Fruit fly (Drosophila melanogaster) whole organism, embryonic: Measurements from ENCODE around the gene CG11382.

Source experiments
- ATbp ChIP-seq: fragments of 200-800 bp; sonication (Bioruptor generic); optimal IDR thresholded peaks from 2 replicates; lab custom pipeline; 2017; ENCODE audit warnings: missing biosample characterization, mild to moderate bottlenecking, missing genetic modification characterization, missing genetic modification reagents
- B-H1 ChIP-seq: fragments of 200-800 bp; sonication (Bioruptor generic); IDR thresholded peaks from 3 replicates; pipeline ENCODE4 v1.3.6; 2022; ENCODE audit warnings: missing biosample characterization, missing genetic modification characterization
- CG10366 ChIP-seq: fragments of 200-800 bp; sonication (Bioruptor generic); IDR thresholded peaks from 2 replicates; pipeline ENCODE4 v1.3.6; 2022; ENCODE audit warnings: missing biosample characterization, missing genetic modification characterization
- CG10979 ChIP-seq: fragments of 200-800 bp; sonication (Bioruptor generic); optimal IDR thresholded peaks from 2 replicates; lab custom pipeline; 2018; ENCODE audit warnings: missing biosample characterization, mild to moderate bottlenecking, missing genetic modification characterization, moderate library complexity
- CG12391 ChIP-seq: fragments of 200-800 bp; sonication (Bioruptor generic); optimal IDR thresholded peaks from 3 replicates; lab custom pipeline; 2018; ENCODE audit warnings: missing biosample characterization, mild to moderate bottlenecking, missing genetic modification characterization, moderate library complexity
- CG12769 ChIP-seq: fragments of 200-800 bp; sonication (Bioruptor generic); optimal IDR thresholded peaks from 2 replicates; lab custom pipeline; 2019; ENCODE audit warnings: missing biosample characterization, mild to moderate bottlenecking, missing genetic modification characterization, moderate library complexity
- CG13123 ChIP-seq: fragments of 200-800 bp; sonication (Bioruptor generic); optimal IDR thresholded peaks from 2 replicates; lab custom pipeline; 2016; ENCODE audit warnings: missing biosample characterization, missing genetic modification characterization
- CG14965 ChIP-seq: fragments of 200-800 bp; sonication (Bioruptor generic); optimal IDR thresholded peaks from 2 replicates; lab custom pipeline; 2016; ENCODE audit warnings: missing biosample characterization, missing genetic modification characterization, borderline replicate concordance
- CG15601 ChIP-seq: fragments of 200-800 bp; sonication (Bioruptor generic); optimal IDR thresholded peaks from 3 replicates; lab custom pipeline; 2019; ENCODE audit warnings: missing biosample characterization, mild to moderate bottlenecking, missing genetic modification characterization, moderate library complexity
- CG1602 ChIP-seq: fragments of 200-800 bp; sonication (Bioruptor generic); optimal IDR thresholded peaks from 3 replicates; lab custom pipeline; 2016; ENCODE audit warnings: missing biosample characterization, missing genetic modification characterization
- CG17186 ChIP-seq: fragments of 200-800 bp; sonication (Bioruptor generic); optimal IDR thresholded peaks from 3 replicates; lab custom pipeline; 2017; ENCODE audit warnings: missing biosample characterization, missing genetic modification reagents, missing genetic modification characterization
- CG17385 ChIP-seq: fragments of 200-800 bp; sonication (Bioruptor generic); optimal IDR thresholded peaks from 3 replicates; lab custom pipeline; 2018; ENCODE audit warnings: missing biosample characterization, mild to moderate bottlenecking, missing genetic modification characterization
- CG2199 ChIP-seq: fragments of 200-800 bp; sonication (Bioruptor generic); IDR thresholded peaks from 3 replicates; pipeline ENCODE4 v1.3.6; 2022; ENCODE audit warnings: missing biosample characterization, missing genetic modification characterization
- CG3281 ChIP-seq: fragments of 200-800 bp; sonication (Bioruptor generic); optimal IDR thresholded peaks from 3 replicates; lab custom pipeline; 2017; ENCODE audit warnings: missing biosample characterization, mild to moderate bottlenecking, missing genetic modification characterization
- CG4617 ChIP-seq: fragments of 200-800 bp; sonication (Bioruptor generic); optimal IDR thresholded peaks from 3 replicates; lab custom pipeline; 2016; ENCODE audit warnings: missing biosample characterization, missing genetic modification characterization, borderline replicate concordance
- CG7928 ChIP-seq: fragments of 200-800 bp; sonication (Bioruptor generic); optimal IDR thresholded peaks from 2 replicates; lab custom pipeline; 2017; ENCODE audit warnings: missing biosample characterization, mild to moderate bottlenecking, missing genetic modification characterization
- CG9437 ChIP-seq: fragments of 200-800 bp; sonication (Bioruptor generic); optimal IDR thresholded peaks from 2 replicates; lab custom pipeline; 2018; ENCODE audit warnings: missing biosample characterization, mild to moderate bottlenecking, missing genetic modification characterization
- CG9876 ChIP-seq: fragments of 200-800 bp; sonication (Bioruptor generic); optimal IDR thresholded peaks from 2 replicates; lab custom pipeline; 2016; ENCODE audit warnings: missing biosample characterization, missing genetic modification characterization
- D ChIP-seq, 2 experiments: fragments of 200-800 bp in 1 of 2; fragments of >200 bp in 1 of 2; sonication (Bioruptor generic) in 1 of 2; optimal IDR thresholded peaks; 2 replicates in 1 of 2; 3 replicates in 1 of 2; lab custom pipeline; 2017; ENCODE audit warnings: mild to moderate bottlenecking in 1 of 2, missing biosample characterization in 1 of 2, missing genetic modification characterization in 1 of 2, missing genetic modification reagents in 1 of 2
- Dek ChIP-seq: fragments of 200-800 bp; sonication (Bioruptor generic); optimal IDR thresholded peaks from 3 replicates; lab custom pipeline; 2019; ENCODE audit warnings: missing biosample characterization, mild to moderate bottlenecking, missing genetic modification characterization, moderate library complexity
- Dll ChIP-seq: fragments of 200-800 bp; sonication (Bioruptor generic); IDR thresholded peaks from 4 replicates; pipeline ENCODE4 v1.3.6; 2022; ENCODE audit warnings: missing biosample characterization, missing genetic modification characterization; ENCODE audit not compliant: partially characterized antibody
- Fer1 ChIP-seq: fragments of 200-800 bp; sonication (Bioruptor generic); optimal IDR thresholded peaks from 2 replicates; lab custom pipeline; 2017; ENCODE audit warnings: missing biosample characterization, mild to moderate bottlenecking, missing genetic modification characterization
- GATAe ChIP-seq: fragments of 200-800 bp; sonication (Bioruptor generic); conservative IDR thresholded peaks from 2 replicates; pipeline ENCODE4 v1.3.6; 2022; ENCODE audit warnings: missing biosample characterization, missing genetic modification characterization
- Gsc ChIP-seq: fragments of 200-800 bp; sonication (Bioruptor generic); IDR thresholded peaks from 2 replicates; pipeline ENCODE4 v1.3.6; 2022; ENCODE audit warnings: missing biosample characterization, missing genetic modification characterization
- Hmr ChIP-seq: fragments of 200-800 bp; sonication (Bioruptor generic); optimal IDR thresholded peaks from 3 replicates; lab custom pipeline; 2017; ENCODE audit warnings: mild to moderate bottlenecking, missing biosample characterization, missing genetic modification reagents, missing genetic modification characterization
- Rx ChIP-seq: fragments of 200-800 bp; sonication (Bioruptor generic); IDR thresholded peaks from 2 replicates; pipeline ENCODE4 v1.3.6; 2022; ENCODE audit warnings: missing biosample characterization, missing genetic modification characterization
- Sin3A ChIP-seq: fragments of >200 bp; optimal IDR thresholded peaks from 2 replicates; lab custom pipeline; 2018
- Stat92E ChIP-seq, 3 experiments: fragments of >200 bp in 2 of 3; fragments of 200-800 bp in 1 of 3; sonication (Bioruptor generic) in 1 of 3; optimal IDR thresholded peaks; 2 replicates each; lab custom pipeline; 2017 to 2019; ENCODE audit warnings: missing biosample characterization in 3 of 3, missing genetic modification characterization in 3 of 3, mild to moderate bottlenecking in 1 of 3, moderate library complexity in 1 of 3
- TFAM ChIP-seq: fragments of 200-800 bp; sonication (Bioruptor generic); optimal IDR thresholded peaks from 2 replicates; lab custom pipeline; 2017; ENCODE audit warnings: missing biosample characterization, missing genetic modification characterization, inconsistent platforms
- bcd ChIP-seq: fragments of 200-800 bp; sonication (Bioruptor generic); optimal IDR thresholded peaks from 2 replicates; lab custom pipeline; 2017; ENCODE audit warnings: missing biosample characterization, mild to moderate bottlenecking, missing genetic modification characterization
- chif ChIP-seq, 2 experiments: fragments of 200-800 bp; sonication (Bioruptor generic); optimal IDR thresholded peaks; 3 replicates each; lab custom pipeline; 2016; ENCODE audit warnings: missing biosample characterization in 2 of 2, missing genetic modification characterization in 2 of 2
- chinmo ChIP-seq: fragments of 200-800 bp; sonication (Bioruptor generic); IDR thresholded peaks from 4 replicates; pipeline ENCODE4 v1.3.6; 2022; ENCODE audit warnings: missing biosample characterization, missing genetic modification characterization; ENCODE audit not compliant: partially characterized antibody
- dmrt11E ChIP-seq: fragments of 200-800 bp; sonication (Bioruptor generic); optimal IDR thresholded peaks from 3 replicates; lab custom pipeline; 2018; ENCODE audit warnings: missing biosample characterization, mild to moderate bottlenecking, missing genetic modification characterization, moderate library complexity
- gcm ChIP-seq: fragments of 200-800 bp; sonication (Bioruptor generic); optimal IDR thresholded peaks from 2 replicates; lab custom pipeline; 2019; ENCODE audit warnings: missing biosample characterization, mild to moderate bottlenecking, missing genetic modification characterization, moderate library complexity
- gcm2 ChIP-seq: fragments of 200-800 bp; sonication (Bioruptor generic); optimal IDR thresholded peaks from 2 replicates; lab custom pipeline; 2016; ENCODE audit warnings: missing biosample characterization, missing genetic modification characterization
- grau ChIP-seq: fragments of 200-800 bp; optimal IDR thresholded peaks from 3 replicates; lab custom pipeline; 2019; ENCODE audit warnings: missing biosample characterization, mild to moderate bottlenecking, missing genetic modification characterization, moderate library complexity
- h ChIP-seq: fragments of >200 bp; optimal IDR thresholded peaks from 2 replicates; lab custom pipeline; 2017
- ind ChIP-seq: fragments of 200-800 bp; sonication (Bioruptor generic); optimal IDR thresholded peaks from 3 replicates; lab custom pipeline; 2016; ENCODE audit warnings: missing biosample characterization, missing genetic modification characterization
- insv ChIP-seq, 2 experiments: fragments of 200-800 bp; sonication (Bioruptor generic); optimal IDR thresholded peaks; 3 replicates each; lab custom pipeline; 2016 to 2018; ENCODE audit warnings: missing biosample characterization in 2 of 2, missing genetic modification characterization in 2 of 2
- lov ChIP-seq, 2 experiments: fragments of 200-800 bp in 1 of 2; fragments of >200 bp in 1 of 2; sonication (Bioruptor generic) in 1 of 2; IDR thresholded peaks in 1 of 2; optimal IDR thresholded peaks in 1 of 2; 2 replicates in 1 of 2; 3 replicates in 1 of 2; pipeline versions ENCODE4 v1.3.6 to Lab custom; 2017 to 2022; ENCODE audit warnings: missing biosample characterization in 1 of 2, missing genetic modification characterization in 1 of 2
- maf-S ChIP-seq: fragments of 200-800 bp; sonication (Bioruptor generic); optimal IDR thresholded peaks from 2 replicates; lab custom pipeline; 2016; ENCODE audit warnings: missing biosample characterization, missing genetic modification characterization
- otp ChIP-seq: fragments of 200-800 bp; sonication (Bioruptor generic); IDR thresholded peaks from 3 replicates; pipeline ENCODE4, ENCODE4 v1.3.6; 2022; ENCODE audit warnings: missing biosample characterization, missing genetic modification characterization
- psq ChIP-seq: fragments of 200-800 bp; sonication (Bioruptor generic); optimal IDR thresholded peaks from 2 replicates; lab custom pipeline; 2017; ENCODE audit warnings: missing biosample characterization, missing genetic modification characterization
- sc ChIP-seq, 3 experiments: fragments of >200 bp in 2 of 3; fragments of 200-800 bp in 1 of 3; sonication (Bioruptor generic) in 1 of 3; optimal IDR thresholded peaks; 2 replicates in 2 of 3; 3 replicates in 1 of 3; lab custom pipeline; 2017; ENCODE audit warnings: mild to moderate bottlenecking in 1 of 3, missing biosample characterization in 1 of 3, missing genetic modification characterization in 1 of 3, missing genetic modification reagents in 1 of 3
- sug ChIP-seq: fragments of 200-800 bp; optimal IDR thresholded peaks from 2 replicates; lab custom pipeline; 2019; ENCODE audit warnings: missing biosample characterization, mild to moderate bottlenecking, missing genetic modification characterization, moderate library complexity
- tgo ChIP-seq: fragments of 200-800 bp; sonication (Bioruptor generic); IDR thresholded peaks from 3 replicates; pipeline ENCODE4 v1.3.6; 2022; ENCODE audit warnings: missing biosample characterization, missing genetic modification characterization
- trem ChIP-seq: fragments of 200-800 bp; optimal IDR thresholded peaks from 3 replicates; lab custom pipeline; 2019; ENCODE audit warnings: missing biosample characterization, mild to moderate bottlenecking, missing genetic modification characterization, moderate library complexity
- twi ChIP-seq: fragments of 200-800 bp; optimal IDR thresholded peaks from 2 replicates; lab custom pipeline; 2019; ENCODE audit warnings: missing biosample characterization, mild to moderate bottlenecking, missing genetic modification characterization, moderate library complexity
- usp ChIP-seq: fragments of >200 bp; optimal IDR thresholded peaks from 2 replicates; lab custom pipeline; 2017; ENCODE audit warnings: missing biosample characterization, missing genetic modification characterization
- wdn ChIP-seq: fragments of 200-800 bp; sonication (Bioruptor generic); IDR thresholded peaks from 2 replicates; pipeline ENCODE4 v1.3.6; 2022; ENCODE audit warnings: missing biosample characterization, missing genetic modification characterization

The CG11382 gene

dm6 chrX:1215000-1215399, 5.2 kb downstream of the CG11382 start, which contains the start of gene CG11398 (continued):
- peak; percentile 20 for TF ChIP-seq CG12391
- TF ChIP-seq grau (tag; lab: Kevin White, UChicago) = no peak
- TF ChIP-seq usp = no peak
- no peak for TF ChIP-seq Fer1
- peak; percentile 81 for TF ChIP-seq trem (tag; lab: Kevin White, UChicago)
- no peak for TF ChIP-seq Gsc
- no peak for TF ChIP-seq CG2199 (GFP tag; lab: Robert Waterston, UW)
- no peak for TF ChIP-seq CG15601 (tag; lab: Kevin White, UChicago)
- no peak for TF ChIP-seq dmrt11E
- no peak for TF ChIP-seq gcm
- no peak for TF ChIP-seq CG3281 (GFP tag; lab: Kevin White, UChicago)
- TF ChIP-seq wdn (GFP tag; lab: Robert Waterston, UW) = no peak
- TF ChIP-seq CG17385 (GFP tag; lab: Kevin White, UChicago) = no peak
- TF ChIP-seq maf-S (GFP tag; lab: Kevin White, UChicago) = no peak
- TF ChIP-seq bcd (GFP tag; lab: Kevin White, UChicago) = no peak
- TF ChIP-seq D (optimal IDR thresholded peaks at IDR 0.05; lab: Kevin White, UChicago) = no peak
- no peak for TF ChIP-seq D (GFP tag; optimal IDR thresholded peaks at IDR 0.05; lab: Kevin White, UChicago)
- no peak for TF ChIP-seq GATAe (GFP tag; lab: Robert Waterston, UW)
- TF ChIP-seq Hmr (GFP tag; lab: Kevin White, UChicago) = no peak
- no peak for TF ChIP-seq tgo (GFP tag; lab: Robert Waterston, UW)
- TF ChIP-seq ATbp (GFP tag; lab: Kevin White, UChicago) = no peak
- TF ChIP-seq chif (GFP tag; optimal IDR thresholded peaks at IDR 0.05; lab: Kevin White, UChicago) = no peak
- TF ChIP-seq insv (GFP tag; optimal IDR thresholded peaks at IDR 0.05; lab: Kevin White, UChicago) = no peak
- no peak for TF ChIP-seq TFAM (GFP tag; lab: Kevin White, UChicago)
- no peak for TF ChIP-seq lov (optimal IDR thresholded peaks at IDR 0.05; lab: Kevin White, UChicago)
- TF ChIP-seq lov (GFP tag; IDR thresholded peaks at IDR 0.05; lab: Robert Waterston, UW) = no peak
- TF ChIP-seq CG9437 = no peak
- no peak for TF ChIP-seq CG10366 (GFP tag; lab: Robert Waterston, UW)
- no peak for TF ChIP-seq sc (optimal IDR thresholded peaks at IDR 0.05; lab: Kevin White, UChicago)
- no peak for TF ChIP-seq sc (GFP tag; optimal IDR thresholded peaks at IDR 0.05; lab: Kevin White, UChicago)
- TF ChIP-seq ind (GFP tag; lab: Kevin White, UChicago) = no peak
- no peak for TF ChIP-seq CG12769 (tag; lab: Kevin White, UChicago)
- no peak for TF ChIP-seq psq (GFP tag; lab: Kevin White, UChicago)
- no peak for TF ChIP-seq Rx (GFP tag; lab: Robert Waterston, UW)
- no peak for TF ChIP-seq CG9876 (GFP tag; lab: Kevin White, UChicago)
- no peak for TF ChIP-seq Stat92E (GFP tag; optimal IDR thresholded peaks at IDR 0.05; lab: Kevin White, UChicago)
- TF ChIP-seq CG17186 (GFP tag; lab: Kevin White, UChicago) = peak; percentile 74
- TF ChIP-seq gcm2 (GFP tag; lab: Kevin White, UChicago) = no peak
- TF ChIP-seq CG1602 (GFP tag; lab: Kevin White, UChicago) = no peak
- TF ChIP-seq Dek = no peak
- TF ChIP-seq Sin3A (lab: Kevin White, UChicago) = peak; percentile 67
- no peak for TF ChIP-seq h (lab: Kevin White, UChicago)
- TF ChIP-seq Dll (GFP tag; lab: Robert Waterston, UW) = peak; percentile 73
- no peak for TF ChIP-seq otp (GFP tag; lab: Robert Waterston, UW)
- TF ChIP-seq CG10979 (tag; lab: Kevin White, UChicago) = no peak
- TF ChIP-seq sug (tag; lab: Kevin White, UChicago) = no peak
- 0 out of 4 replicates have a peak, but pooled peaks have one; percentile 69 for TF ChIP-seq chinmo
- TF ChIP-seq CG4617 (GFP tag; lab: Kevin White, UChicago) = peak; percentile 71
- TF ChIP-seq twi (tag; lab: Kevin White, UChicago) = no peak
- TF ChIP-seq CG7928 = peak; percentile 2
- TF ChIP-seq B-H1 = no peak
- TF ChIP-seq CG14965 = no peak
- no peak for TF ChIP-seq CG13123 (GFP tag; lab: Kevin White, UChicago)
